Worm (Caenorhabditis elegans) whole organism, L4 larva: ENCODE results near the gene scly-1.
A peak's percentile ranks its signal among the peaks of the same experiment; 100 is the strongest.

ENCODE experiments used
- ces-1 ChIP-seq: fragments of 150-350 bp; sonication (generic microtip); optimal IDR thresholded peaks from 4 replicates; lab custom pipeline; 2014; ENCODE audit warnings: missing biosample characterization, missing genetic modification reagents, missing genetic modification characterization
- nhr-25 ChIP-seq: sonication (generic microtip); optimal IDR thresholded peaks from 2 replicates; lab custom pipeline; 2017; ENCODE audit warnings: missing genetic modification characterization, mild to moderate bottlenecking, missing compliant biosample characterization, antibody characterized with exemption, moderate library complexity, borderline replicate concordance; ENCODE audit not compliant: insufficient read depth

The scly-1 gene

ce11 chrII:6230116-6230515 is 50.8 kb downstream of the scly-1 start:
- TF ChIP-seq nhr-25 (tag; lab: Kevin White, UChicago) (no peak), ces-1 (peak; percentile 26)
